Worm (Caenorhabditis elegans) whole organism, young adult: ENCODE data around the gene clec-182.
"Not testable (repeated sequence)": the region's sequence is repeated elsewhere in the genome, so short reads cannot be mapped to it uniquely, and the experiment has no call there.

ENCODE experiments used
- K12H6.12 ChIP-seq: fragments of 200-800 bp; sonication (Bioruptor generic); optimal IDR thresholded peaks from 2 replicates; lab custom pipeline; 2018; ENCODE audit warnings: mild to moderate bottlenecking, missing genetic modification characterization, missing compliant biosample characterization
- Y67H2A.10 ChIP-seq: fragments of 200-800 bp; sonication (Bioruptor generic); conservative IDR thresholded peaks from 2 replicates; pipeline ENCODE4 v1.3.6; 2022; ENCODE audit warnings: missing genetic modification reagents, missing genetic modification characterization, missing compliant biosample characterization
- ama-1 ChIP-seq, 3 experiments: fragments of 150-350 bp in 1 of 3; sonication (generic microtip) in 2 of 3; optimal IDR thresholded peaks; 2 replicates each; lab custom pipeline; 2014 to 2018; ENCODE audit warnings: missing biosample characterization in 2 of 3, missing genetic modification characterization in 2 of 3, missing genetic modification reagents in 2 of 3
- attf-5 ChIP-seq: fragments of 200-800 bp; sonication (Bioruptor generic); optimal IDR thresholded peaks from 2 replicates; lab custom pipeline; 2018; ENCODE audit warnings: mild to moderate bottlenecking, missing genetic modification characterization, missing compliant biosample characterization
- bed-2 ChIP-seq: fragments of 200-800 bp; sonication (Bioruptor generic); IDR thresholded peaks from 2 replicates; pipeline ENCODE4 v1.3.6; 2022; ENCODE audit warnings: missing genetic modification reagents, missing genetic modification characterization, missing compliant biosample characterization
- ccch-3 ChIP-seq: fragments of 200-800 bp; sonication (Bioruptor generic); optimal IDR thresholded peaks from 2 replicates; lab custom pipeline; 2018; ENCODE audit warnings: mild to moderate bottlenecking, missing genetic modification characterization, missing compliant biosample characterization
- cebp-1 ChIP-seq, 2 experiments: fragments of 200-800 bp in 1 of 2; sonication (Bioruptor generic) in 1 of 2; sonication (generic microtip) in 1 of 2; IDR thresholded peaks in 1 of 2; optimal IDR thresholded peaks in 1 of 2; 2 replicates each; pipeline versions ENCODE4 v1.3.6 to Lab custom; 2017 to 2022; ENCODE audit warnings: missing compliant biosample characterization in 2 of 2, missing genetic modification characterization in 2 of 2, mild to moderate bottlenecking in 1 of 2, missing genetic modification reagents in 1 of 2, moderate library complexity in 1 of 2
- ceh-27 ChIP-seq: fragments of 200-800 bp; sonication (Bioruptor generic); optimal IDR thresholded peaks from 2 replicates; lab custom pipeline; 2018; ENCODE audit warnings: mild to moderate bottlenecking, missing genetic modification characterization, moderate library complexity, missing compliant biosample characterization
- ceh-58 ChIP-seq: fragments of 200-800 bp; sonication (Bioruptor generic); IDR thresholded peaks from 2 replicates; pipeline ENCODE4 v1.3.6; 2022; ENCODE audit warnings: missing genetic modification characterization, missing compliant biosample characterization
- ceh-79 ChIP-seq: sonication (generic microtip); optimal IDR thresholded peaks from 2 replicates; lab custom pipeline; 2017; ENCODE audit warnings: mild to moderate bottlenecking, missing genetic modification characterization, missing compliant biosample characterization
- dox-1 ChIP-seq: fragments of 200-800 bp; sonication (Bioruptor generic); IDR thresholded peaks from 2 replicates; pipeline ENCODE4 v1.3.6; 2022; ENCODE audit warnings: missing genetic modification reagents, missing genetic modification characterization, missing compliant biosample characterization
- dpff-1 ChIP-seq: sonication (generic microtip); optimal IDR thresholded peaks from 2 replicates; lab custom pipeline; 2017; ENCODE audit warnings: mild to moderate bottlenecking, missing genetic modification characterization, missing compliant biosample characterization
- ets-4 ChIP-seq: fragments of 200-800 bp; sonication (Bioruptor generic); optimal IDR thresholded peaks from 2 replicates; lab custom pipeline; 2018; ENCODE audit warnings: mild to moderate bottlenecking, missing genetic modification characterization, missing compliant biosample characterization
- him-1 ChIP-seq: sonication (generic microtip); optimal IDR thresholded peaks from 2 replicates; lab custom pipeline; 2016; ENCODE audit warnings: missing genotype, missing genetic modification reagents, missing genetic modification characterization, missing compliant biosample characterization
- hmg-1.2 ChIP-seq: fragments of 200-800 bp; sonication (Bioruptor generic); IDR thresholded peaks from 2 replicates; pipeline ENCODE4 v1.3.6; 2022; ENCODE audit warnings: missing genetic modification reagents, missing genetic modification characterization, missing compliant biosample characterization
- lag-1 ChIP-seq: fragments of 200-800 bp; sonication (Bioruptor generic); IDR thresholded peaks from 2 replicates; pipeline ENCODE4 v1.3.6; 2022; ENCODE audit warnings: missing genetic modification reagents, missing genetic modification characterization, missing compliant biosample characterization
- let-526 ChIP-seq: fragments of 200-800 bp; sonication (Bioruptor generic); IDR thresholded peaks from 2 replicates; pipeline ENCODE4 v1.3.6; 2022; ENCODE audit warnings: missing genetic modification reagents, missing genetic modification characterization, missing compliant biosample characterization
- lin-40 ChIP-seq: sonication (generic microtip); optimal IDR thresholded peaks from 2 replicates; lab custom pipeline; 2016; ENCODE audit warnings: missing genetic modification characterization, mild to moderate bottlenecking, missing compliant biosample characterization, missing genotype, missing genetic modification reagents
- lsl-1 ChIP-seq: fragments of 200-800 bp; sonication (Bioruptor generic); optimal IDR thresholded peaks from 2 replicates; lab custom pipeline; 2018; ENCODE audit warnings: mild to moderate bottlenecking, missing genetic modification characterization, moderate library complexity, missing compliant biosample characterization
- lsy-27 ChIP-seq: sonication (generic microtip); optimal IDR thresholded peaks from 2 replicates; lab custom pipeline; 2017; ENCODE audit warnings: missing genetic modification characterization, mild to moderate bottlenecking, missing compliant biosample characterization, antibody characterized with exemption, missing genotype, borderline replicate concordance; ENCODE audit not compliant: insufficient read depth
- madf-10 ChIP-seq: sonication (generic microtip); optimal IDR thresholded peaks from 2 replicates; lab custom pipeline; 2016; ENCODE audit warnings: mild to moderate bottlenecking, missing genetic modification characterization, missing compliant biosample characterization
- madf-8 ChIP-seq: fragments of 200-800 bp; sonication (Bioruptor generic); conservative IDR thresholded peaks from 2 replicates; pipeline ENCODE4 v1.3.6; 2022; ENCODE audit warnings: missing genetic modification reagents, missing genetic modification characterization, missing compliant biosample characterization
- mes-4 ChIP-seq: sonication (generic microtip); optimal IDR thresholded peaks from 2 replicates; lab custom pipeline; 2016; ENCODE audit warnings: missing genotype, missing genetic modification characterization, missing compliant biosample characterization
- nhr-80 ChIP-seq: sonication (generic microtip); optimal IDR thresholded peaks from 2 replicates; lab custom pipeline; 2016; ENCODE audit warnings: missing genetic modification characterization, missing compliant biosample characterization
- snpc-1.1 ChIP-seq: sonication (generic microtip); optimal IDR thresholded peaks from 2 replicates; lab custom pipeline; 2017; ENCODE audit warnings: missing genetic modification characterization, mild to moderate bottlenecking, missing compliant biosample characterization, antibody characterized with exemption, moderate library complexity, missing genotype, missing genetic modification reagents; ENCODE audit not compliant: insufficient read depth
- somi-1 ChIP-seq: fragments of 200-800 bp; sonication (Bioruptor generic); optimal IDR thresholded peaks from 2 replicates; lab custom pipeline; 2018; ENCODE audit warnings: mild to moderate bottlenecking, missing genetic modification characterization, missing compliant biosample characterization
- tlf-1 ChIP-seq: fragments of 200-800 bp; sonication (Bioruptor generic); optimal IDR thresholded peaks from 2 replicates; lab custom pipeline; 2018; ENCODE audit warnings: mild to moderate bottlenecking, missing genetic modification characterization, missing compliant biosample characterization
- unc-62 ChIP-seq: fragments of 150-350 bp; optimal IDR thresholded peaks from 2 replicates; lab custom pipeline; 2014; ENCODE audit warnings: missing biosample characterization, missing genetic modification reagents, missing genetic modification characterization
- ztf-18 ChIP-seq: sonication (generic microtip); optimal IDR thresholded peaks from 2 replicates; lab custom pipeline; 2016; ENCODE audit warnings: missing genotype, mild to moderate bottlenecking, missing genetic modification characterization, missing compliant biosample characterization
- ztf-28 ChIP-seq: fragments of 200-800 bp; sonication (Bioruptor generic); IDR thresholded peaks from 2 replicates; pipeline ENCODE4 v1.3.6; 2022; ENCODE audit warnings: missing genetic modification reagents, missing genetic modification characterization, missing compliant biosample characterization

clec-182 gene

DNA sequence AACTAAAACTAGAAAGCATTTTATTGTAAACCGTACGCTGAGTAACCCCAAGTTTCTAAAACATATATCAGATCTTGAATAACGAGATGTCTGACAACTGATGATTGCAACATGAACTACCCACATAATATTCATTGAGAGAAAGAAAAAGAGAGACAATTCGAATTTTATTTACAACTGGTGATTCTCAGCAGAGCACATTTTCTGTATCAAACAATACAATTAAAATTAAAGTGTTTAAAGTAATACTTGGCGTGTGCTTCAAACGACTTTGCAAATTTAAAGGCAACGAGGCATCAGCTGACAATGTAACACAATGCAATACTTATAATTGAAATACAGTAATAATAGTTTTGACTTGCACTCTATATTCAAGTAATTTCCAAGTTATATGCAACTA, 10.1 kb downstream of the clec-182 start, which contains the start of gene C33D9.10:
C33D9.10 (minus strand) TSS at position 101 of the 400 bp plus-strand sequence.
- not testable (repeated sequence) for TF ChIP-seq ama-1 (optimal IDR thresholded peaks at IDR 0.05; lab: Kevin White, UChicago); ama-1 (GFP tag; optimal IDR thresholded peaks at IDR 0.05; lab: Kevin White, UChicago); ceh-27 (GFP tag; lab: Kevin White, UChicago); lsl-1 (GFP tag; lab: Kevin White, UChicago)

DNA sequence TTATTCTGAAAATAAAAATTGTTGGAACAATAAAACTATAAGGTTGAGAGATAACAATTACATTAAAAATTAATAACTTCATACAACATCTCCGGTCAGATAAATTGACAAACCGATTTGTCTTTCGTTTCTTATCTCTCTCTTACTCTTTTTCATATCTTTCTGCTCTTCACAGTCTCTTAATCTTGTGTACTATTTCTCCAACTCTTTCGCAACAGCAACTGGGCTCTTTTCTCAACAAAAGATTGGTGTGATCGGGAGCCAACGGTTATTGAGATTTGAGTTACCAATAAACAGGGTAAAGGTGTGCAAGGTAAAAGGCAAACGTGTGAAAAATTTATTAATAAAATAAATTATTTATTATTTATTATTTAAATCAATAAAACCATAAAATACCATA, 11.5 kb downstream of the clec-182 start, which contains the start of gene C33D9.8:
C33D9.8 (minus strand) TSS at position 99 of the 400 bp plus-strand sequence.
- peak; percentile 74; the same call in 1 of the 2 replicates for TF ChIP-seq hmg-1.2 (GFP tag; lab: Robert Waterston, UW)
- TF ChIP-seq Y67H2A.10 (GFP tag; lab: Robert Waterston, UW) = no peak
- TF ChIP-seq him-1 (tag; lab: Kevin White, UChicago) = no peak
- 0 out of 2 replicates have a peak, but pooled peaks have one; percentile 59 for TF ChIP-seq cebp-1 (GFP tag; IDR thresholded peaks at IDR 0.05; lab: Robert Waterston, UW)
- TF ChIP-seq cebp-1 (tag; optimal IDR thresholded peaks at IDR 0.05; lab: Kevin White, UChicago) = peak; percentile 87
- TF ChIP-seq ceh-79 = no peak

DNA sequence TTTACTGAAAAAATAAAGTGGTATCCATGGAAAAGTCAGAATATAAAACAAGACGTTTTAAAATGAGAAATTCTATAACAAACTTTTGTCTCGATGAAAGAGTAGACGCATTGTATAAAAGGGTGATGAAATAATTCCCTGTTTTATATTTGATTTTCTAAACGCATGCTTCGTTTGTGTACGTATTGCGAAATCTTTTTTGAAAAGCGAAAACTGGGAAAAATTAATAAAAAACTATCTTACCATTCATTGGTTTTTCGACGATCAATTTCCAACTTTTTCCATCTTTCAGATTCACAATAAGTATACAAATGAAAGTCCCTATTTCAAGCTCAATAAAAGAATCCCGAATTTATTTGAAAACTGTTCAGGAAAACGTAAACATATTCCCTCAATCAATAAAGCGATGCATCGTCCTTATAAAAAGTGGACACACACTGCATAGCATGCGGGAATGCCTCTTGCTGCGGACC, 13.3 kb downstream of the clec-182 start, which contains the start of gene C33D9.13:
C33D9.13 (minus strand) TSS at position 423 of the 473 bp plus-strand sequence.
- TF ChIP-seq mes-4 (tag; lab: Kevin White, UChicago) = no peak
- TF ChIP-seq cebp-1 (GFP tag; IDR thresholded peaks at IDR 0.05; lab: Robert Waterston, UW) = peak; percentile 92
- peak; percentile 98 for TF ChIP-seq cebp-1 (tag; optimal IDR thresholded peaks at IDR 0.05; lab: Kevin White, UChicago)

DNA sequence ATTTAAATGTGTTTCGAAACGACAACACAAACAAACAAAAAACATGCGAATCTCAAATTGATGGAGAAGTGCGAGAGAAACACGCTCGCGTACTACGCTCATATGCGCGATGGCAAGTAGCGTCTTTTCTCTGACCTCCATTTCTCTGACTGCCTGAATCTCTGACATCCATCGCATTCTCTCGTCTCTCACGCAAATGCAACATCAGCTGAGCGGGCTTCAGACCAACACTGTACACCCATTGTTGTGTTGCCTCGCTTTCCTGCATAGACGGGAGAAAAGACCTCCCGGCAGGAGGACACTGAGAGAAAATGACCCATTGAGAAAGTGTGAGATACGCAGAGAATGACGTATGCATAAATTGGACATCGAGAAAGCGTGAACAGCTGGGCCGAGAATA, 16.0 kb downstream of the clec-182 start:
- TF ChIP-seq ets-4 (GFP tag; lab: Kevin White, UChicago) (peak; percentile 18), dox-1 (GFP tag; lab: Robert Waterston, UW) (no peak), tlf-1 (GFP tag; lab: Kevin White, UChicago) (no peak), K12H6.12 (tag; lab: Kevin White, UChicago) (peak; percentile 57), madf-10 (tag; lab: Kevin White, UChicago) (peak; percentile 34), dpff-1 (tag; lab: Kevin White, UChicago) (no peak), let-526 (GFP tag; lab: Robert Waterston, UW) (0 out of 2 replicates have a peak, but pooled peaks have one; percentile 21), ztf-18 (tag; lab: Kevin White, UChicago) (peak; percentile 42), cebp-1 (GFP tag; IDR thresholded peaks at IDR 0.05; lab: Robert Waterston, UW) (peak; percentile 41; the same call in 1 of the 2 replicates), cebp-1 (tag; optimal IDR thresholded peaks at IDR 0.05; lab: Kevin White, UChicago) (no peak), unc-62 (GFP tag; lab: Kevin White, UChicago) (peak; percentile 19), madf-8 (GFP tag; lab: Robert Waterston, UW) (no peak), snpc-1.1 (no peak), somi-1 (no peak), ceh-58 (GFP tag; lab: Robert Waterston, UW) (no peak), hmg-1.2 (GFP tag; lab: Robert Waterston, UW) (peak; percentile 77), lag-1 (GFP tag; lab: Robert Waterston, UW) (0 out of 2 replicates have a peak, but pooled peaks have one; percentile 23), lsy-27 (tag; lab: Kevin White, UChicago) (no peak), attf-5 (GFP tag; lab: Kevin White, UChicago) (peak; percentile 82), nhr-80 (peak; percentile 82), ztf-28 (GFP tag; lab: Robert Waterston, UW) (no peak), ccch-3 (GFP tag; lab: Kevin White, UChicago) (no peak), bed-2 (GFP tag; lab: Robert Waterston, UW) (no peak), lin-40 (peak; percentile 35)
